Worm (Caenorhabditis elegans): ENCODE data around the gene snn-1.

- no peak for TF ChIP-seq tbx-37 (GFP tag; conservative IDR thresholded peaks at IDR 0.05)
- TF ChIP-seq ama-1 (optimal IDR thresholded peaks at IDR 0.05) = no peak
- no peak for TF ChIP-seq ceh-13 (GFP tag; optimal IDR thresholded peaks at IDR 0.05)
- TF ChIP-seq flt-1 (GFP tag; IDR thresholded peaks at IDR 0.05) = no peak
- no peak for TF ChIP-seq hmbx-1 (tag; optimal IDR thresholded peaks at IDR 0.05)
- no peak for TF ChIP-seq sea-1 (GFP tag; conservative IDR thresholded peaks at IDR 0.05)
- TF ChIP-seq hnd-1 (tag; optimal IDR thresholded peaks at IDR 0.05) = no peak
- no peak for TF ChIP-seq aly-1 (tag; optimal IDR thresholded peaks at IDR 0.05)
- TF ChIP-seq tbx-11 (GFP tag; IDR thresholded peaks at IDR 0.05) = no peak
- TF ChIP-seq pes-1 (GFP tag; IDR thresholded peaks at IDR 0.05) = no peak
- no peak for TF ChIP-seq B0310.2 (tag; optimal IDR thresholded peaks at IDR 0.05)
- TF ChIP-seq hmg-4 (GFP tag; optimal IDR thresholded peaks at IDR 0.05) = no peak
- TF ChIP-seq scrt-1 (GFP tag; IDR thresholded peaks at IDR 0.05) = no peak
Measured at ce11 chrIV:1771843-1772242, 43.1 kb downstream of the snn-1 start, which contains the start of gene Y41D4A.1.
